Fruit fly (Drosophila melanogaster) whole organism, embryonic: ENCODE data around the gene MSBP.

Source experiments
- B-H2 ChIP-seq: fragments of 200-800 bp; sonication (Bioruptor generic); optimal IDR thresholded peaks from 2 replicates; lab custom pipeline; 2018; ENCODE audit warnings: missing biosample characterization, mild to moderate bottlenecking, missing genetic modification characterization
- CG11085 ChIP-seq: fragments of 200-800 bp; sonication (Bioruptor generic); IDR thresholded peaks from 2 replicates; pipeline ENCODE4 v1.3.6; 2022; ENCODE audit warnings: missing biosample characterization, missing genetic modification characterization
- CG13424 ChIP-seq: fragments of 200-800 bp; sonication (Bioruptor generic); optimal IDR thresholded peaks from 2 replicates; lab custom pipeline; 2019; ENCODE audit warnings: missing biosample characterization, mild to moderate bottlenecking, missing genetic modification characterization, moderate library complexity
- CG14050 ChIP-seq: fragments of 200-800 bp; sonication (Bioruptor generic); IDR thresholded peaks from 3 replicates; pipeline ENCODE4 v1.3.6; 2022; ENCODE audit warnings: missing biosample characterization, missing genetic modification characterization
- CG14710 ChIP-seq: fragments of 200-800 bp; sonication (Bioruptor generic); optimal IDR thresholded peaks from 3 replicates; lab custom pipeline; 2019; ENCODE audit warnings: missing biosample characterization, mild to moderate bottlenecking, missing genetic modification characterization, moderate library complexity
- CG15479 ChIP-seq: fragments of 200-800 bp; sonication (Bioruptor generic); optimal IDR thresholded peaks from 3 replicates; lab custom pipeline; 2019; ENCODE audit warnings: missing biosample characterization, mild to moderate bottlenecking, missing genetic modification characterization, moderate library complexity
- CG16813 ChIP-seq: fragments of 200-800 bp; sonication (Bioruptor generic); IDR thresholded peaks from 3 replicates; pipeline ENCODE4 v1.3.6; 2022; ENCODE audit warnings: missing biosample characterization, missing genetic modification characterization; ENCODE audit not compliant: partially characterized antibody
- CG17361 ChIP-seq: fragments of 200-800 bp; sonication (Bioruptor generic); IDR thresholded peaks from 3 replicates; pipeline ENCODE4 v1.3.6; 2022; ENCODE audit warnings: missing biosample characterization, missing genetic modification characterization
- CG17568 ChIP-seq: fragments of 200-800 bp; sonication (Bioruptor generic); optimal IDR thresholded peaks from 2 replicates; lab custom pipeline; 2018; ENCODE audit warnings: missing biosample characterization, mild to moderate bottlenecking, missing genetic modification characterization, moderate library complexity
- CG2116 ChIP-seq: fragments of 200-800 bp; sonication (Bioruptor generic); optimal IDR thresholded peaks from 3 replicates; lab custom pipeline; 2018; ENCODE audit warnings: missing biosample characterization, mild to moderate bottlenecking, missing genetic modification characterization
- CG30020 ChIP-seq: fragments of 200-800 bp; optimal IDR thresholded peaks from 2 replicates; lab custom pipeline; 2019; ENCODE audit warnings: missing biosample characterization, mild to moderate bottlenecking, missing genetic modification characterization, moderate library complexity
- CG32767 ChIP-seq: fragments of 200-800 bp; sonication (Bioruptor generic); IDR thresholded peaks from 2 replicates; pipeline ENCODE4 v1.3.6; 2022; ENCODE audit warnings: missing biosample characterization, missing genetic modification characterization
- CG34376 ChIP-seq: fragments of 200-800 bp; sonication (Bioruptor generic); optimal IDR thresholded peaks from 2 replicates; lab custom pipeline; 2018; ENCODE audit warnings: missing biosample characterization, mild to moderate bottlenecking, missing genetic modification characterization
- CG3726 ChIP-seq: fragments of 200-800 bp; sonication (Bioruptor generic); IDR thresholded peaks from 3 replicates; pipeline ENCODE4, ENCODE4 v1.3.6; 2022; ENCODE audit warnings: missing biosample characterization, missing genetic modification characterization
- CG3995 ChIP-seq: fragments of 200-800 bp; sonication (Bioruptor generic); optimal IDR thresholded peaks from 3 replicates; lab custom pipeline; 2016; ENCODE audit warnings: missing biosample characterization, missing genetic modification characterization
- CG42726 ChIP-seq: fragments of 200-800 bp; sonication (Bioruptor generic); IDR thresholded peaks from 2 replicates; pipeline ENCODE4 v1.3.6; 2022; ENCODE audit warnings: missing biosample characterization, missing genetic modification characterization; ENCODE audit not compliant: partially characterized antibody
- CG4617 ChIP-seq: fragments of 200-800 bp; sonication (Bioruptor generic); optimal IDR thresholded peaks from 3 replicates; lab custom pipeline; 2016; ENCODE audit warnings: missing biosample characterization, missing genetic modification characterization, borderline replicate concordance
- CG7745 ChIP-seq: fragments of 200-800 bp; sonication (Bioruptor generic); optimal IDR thresholded peaks from 2 replicates; lab custom pipeline; 2018; ENCODE audit warnings: missing biosample characterization, mild to moderate bottlenecking, missing genetic modification characterization, moderate library complexity
- CG8089 ChIP-seq: fragments of 200-800 bp; sonication (Bioruptor generic); optimal IDR thresholded peaks from 3 replicates; lab custom pipeline; 2016; ENCODE audit warnings: missing biosample characterization, missing genetic modification characterization
- CG9876 ChIP-seq: fragments of 200-800 bp; sonication (Bioruptor generic); optimal IDR thresholded peaks from 2 replicates; lab custom pipeline; 2016; ENCODE audit warnings: missing biosample characterization, missing genetic modification characterization
- CkIIα-i1 ChIP-seq: fragments of 200-800 bp; sonication (Bioruptor generic); IDR thresholded peaks from 2 replicates; pipeline ENCODE4 v1.3.6; 2022; ENCODE audit warnings: missing biosample characterization, missing genetic modification characterization
- D19A ChIP-seq: fragments of 200-800 bp; optimal IDR thresholded peaks from 3 replicates; lab custom pipeline; 2019; ENCODE audit warnings: missing biosample characterization, mild to moderate bottlenecking, missing genetic modification characterization, moderate library complexity
- Dfd ChIP-seq, 2 experiments: fragments of >200 bp; optimal IDR thresholded peaks; 2 replicates each; lab custom pipeline; 2017; ENCODE audit warnings: missing biosample characterization in 2 of 2, missing genetic modification characterization in 2 of 2
- Dip2 ChIP-seq: fragments of 200-800 bp; sonication (Bioruptor generic); IDR thresholded peaks from 2 replicates; pipeline ENCODE4 v1.3.6; 2022; ENCODE audit warnings: missing biosample characterization, missing genetic modification characterization
- Ets97D ChIP-seq: fragments of 200-800 bp; sonication (Bioruptor generic); optimal IDR thresholded peaks from 3 replicates; lab custom pipeline; 2016; ENCODE audit warnings: missing biosample characterization, missing genetic modification characterization
- Fer3 ChIP-seq: fragments of 200-800 bp; sonication (Bioruptor generic); optimal IDR thresholded peaks from 2 replicates; lab custom pipeline; 2018; ENCODE audit warnings: missing biosample characterization, mild to moderate bottlenecking, missing genetic modification characterization, moderate library complexity
- HLHmδ ChIP-seq: fragments of 200-800 bp; sonication (Bioruptor generic); optimal IDR thresholded peaks from 2 replicates; lab custom pipeline; 2018; ENCODE audit warnings: missing biosample characterization, mild to moderate bottlenecking, missing genetic modification characterization, moderate library complexity
- HmgZ ChIP-seq: fragments of 200-800 bp; sonication (Bioruptor generic); optimal IDR thresholded peaks from 2 replicates; lab custom pipeline; 2018; ENCODE audit warnings: missing biosample characterization, mild to moderate bottlenecking, missing genetic modification characterization
- Hsf ChIP-seq: fragments of 200-800 bp; sonication (Bioruptor generic); optimal IDR thresholded peaks from 3 replicates; lab custom pipeline; 2016; ENCODE audit warnings: missing biosample characterization, missing genetic modification characterization
- Lhr ChIP-seq: fragments of 200-800 bp; sonication (Bioruptor generic); optimal IDR thresholded peaks from 3 replicates; lab custom pipeline; 2017; ENCODE audit warnings: mild to moderate bottlenecking, missing biosample characterization, missing genetic modification reagents, missing genetic modification characterization
- MBD-R2 ChIP-seq: fragments of 200-800 bp; sonication (Bioruptor generic); IDR thresholded peaks from 2 replicates; pipeline ENCODE4 v1.3.6; 2022; ENCODE audit warnings: missing biosample characterization, missing genetic modification characterization
- Max ChIP-seq: fragments of 200-800 bp; sonication (Bioruptor generic); optimal IDR thresholded peaks from 2 replicates; lab custom pipeline; 2016; ENCODE audit warnings: missing biosample characterization, mild to moderate bottlenecking, missing genetic modification characterization
- Rx ChIP-seq: fragments of 200-800 bp; sonication (Bioruptor generic); IDR thresholded peaks from 2 replicates; pipeline ENCODE4 v1.3.6; 2022; ENCODE audit warnings: missing biosample characterization, missing genetic modification characterization
- Taf1 ChIP-seq: fragments of 200-800 bp; sonication (Bioruptor generic); IDR thresholded peaks from 2 replicates; pipeline ENCODE4 v1.3.6; 2022; ENCODE audit warnings: missing biosample characterization, missing genetic modification characterization
- ase ChIP-seq: fragments of 200-800 bp; sonication (Bioruptor generic); IDR thresholded peaks from 3 replicates; pipeline ENCODE4 v1.3.6; 2022; ENCODE audit warnings: missing biosample characterization, missing genetic modification characterization
- grau ChIP-seq: fragments of 200-800 bp; optimal IDR thresholded peaks from 3 replicates; lab custom pipeline; 2019; ENCODE audit warnings: missing biosample characterization, mild to moderate bottlenecking, missing genetic modification characterization, moderate library complexity
- grn ChIP-seq: fragments of 200-800 bp; sonication (Bioruptor generic); optimal IDR thresholded peaks from 3 replicates; lab custom pipeline; 2017; ENCODE audit warnings: missing biosample characterization, missing genetic modification characterization
- gro ChIP-seq: fragments of 200-800 bp; sonication (Bioruptor generic); optimal IDR thresholded peaks from 2 replicates; lab custom pipeline; 2016; ENCODE audit warnings: missing biosample characterization, missing genetic modification characterization
- gt ChIP-seq: fragments of 200-800 bp; sonication (Bioruptor generic); IDR thresholded peaks from 2 replicates; pipeline ENCODE4 v1.3.6; 2022; ENCODE audit warnings: missing biosample characterization, missing genetic modification characterization
- jing ChIP-seq: fragments of 200-800 bp; sonication (Bioruptor generic); optimal IDR thresholded peaks from 2 replicates; lab custom pipeline; 2018; ENCODE audit warnings: missing biosample characterization, mild to moderate bottlenecking, missing genetic modification characterization
- ken ChIP-seq: fragments of 200-800 bp; sonication (Bioruptor generic); IDR thresholded peaks from 3 replicates; pipeline ENCODE4 v1.3.6; 2022; ENCODE audit warnings: missing biosample characterization, missing genetic modification characterization
- lilli ChIP-seq: fragments of 200-800 bp; sonication (Bioruptor generic); optimal IDR thresholded peaks from 3 replicates; lab custom pipeline; 2016; ENCODE audit warnings: missing biosample characterization, missing genetic modification characterization
- lola ChIP-seq, 3 experiments: fragments of >200 bp in 2 of 3; fragments of 200-800 bp in 1 of 3; sonication (Bioruptor generic) in 1 of 3; optimal IDR thresholded peaks; 2 replicates each; lab custom pipeline; 2017 to 2019; ENCODE audit warnings: missing biosample characterization in 3 of 3, missing genetic modification characterization in 3 of 3, mild to moderate bottlenecking in 1 of 3, moderate library complexity in 1 of 3
- pho ChIP-seq: fragments of 200-800 bp; sonication (Bioruptor generic); optimal IDR thresholded peaks from 2 replicates; lab custom pipeline; 2016; ENCODE audit warnings: missing biosample characterization, missing genetic modification characterization
- scrt ChIP-seq: fragments of 200-800 bp; sonication (Bioruptor generic); optimal IDR thresholded peaks from 2 replicates; lab custom pipeline; 2018; ENCODE audit warnings: missing biosample characterization, mild to moderate bottlenecking, missing genetic modification characterization, moderate library complexity
- sens ChIP-seq: fragments of 200-800 bp; sonication (Bioruptor generic); peaks from one replicate; lab custom pipeline; 2016; ENCODE audit warnings: missing biosample characterization, missing genetic modification characterization
- sens-2 ChIP-seq: fragments of 200-800 bp; sonication (Bioruptor generic); IDR thresholded peaks from 2 replicates; pipeline ENCODE4 v1.3.6; 2022; ENCODE audit warnings: missing biosample characterization, missing genetic modification characterization
- tgo ChIP-seq: fragments of 200-800 bp; sonication (Bioruptor generic); IDR thresholded peaks from 3 replicates; pipeline ENCODE4 v1.3.6; 2022; ENCODE audit warnings: missing biosample characterization, missing genetic modification characterization
- unc-4 ChIP-seq: fragments of 200-800 bp; sonication (Bioruptor generic); IDR thresholded peaks from 2 replicates; pipeline ENCODE4 v1.3.6; 2022; ENCODE audit warnings: missing biosample characterization, missing genetic modification characterization; ENCODE audit not compliant: partially characterized antibody
- wor ChIP-seq: fragments of 200-800 bp; sonication (Bioruptor generic); IDR thresholded peaks from 2 replicates; pipeline ENCODE4 v1.3.6; 2022; ENCODE audit warnings: missing biosample characterization, missing genetic modification characterization

MSBP gene

DNA sequence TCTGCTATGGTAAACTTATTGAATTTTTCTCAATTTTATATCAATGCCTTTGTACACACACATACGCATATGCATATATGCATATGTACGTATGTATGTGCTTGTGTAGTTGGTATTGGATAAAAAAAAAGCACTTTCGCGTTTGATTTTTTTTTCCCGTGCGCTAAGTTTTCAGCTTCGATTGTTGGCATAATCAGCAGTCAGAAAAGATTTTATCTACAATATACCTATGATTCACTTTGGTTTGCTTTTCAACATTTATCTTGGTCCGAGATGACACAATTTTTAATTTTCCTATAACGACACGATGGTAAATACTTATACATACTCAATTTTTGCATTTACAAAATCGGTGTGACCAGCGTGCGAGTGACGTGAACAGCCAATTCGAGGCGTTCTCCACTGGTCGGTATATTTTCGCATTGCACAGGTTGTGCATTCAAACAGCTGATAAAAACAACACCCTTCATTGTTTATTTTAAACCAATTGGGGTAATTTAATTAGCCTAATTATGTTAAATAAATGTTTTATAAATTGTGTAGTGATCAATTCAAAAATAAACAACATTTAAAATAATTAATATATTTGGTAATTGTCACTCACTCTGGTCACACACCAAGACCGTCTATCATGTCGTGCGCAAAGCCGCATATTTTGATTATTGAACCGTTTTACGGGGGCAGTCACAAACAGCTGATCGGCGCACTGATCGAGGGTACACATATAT, 36.9 kb downstream of the MSBP start, which contains the start of the genes UBL3 and CG15914 (continued):
- TF ChIP-seq ken (GFP tag; lab: Robert Waterston, UW): no peak
- TF ChIP-seq D19A (tag; lab: Kevin White, UChicago): peak; percentile 25
- TF ChIP-seq gt (GFP tag; lab: Robert Waterston, UW): no peak
- no peak for TF ChIP-seq Dip2 (GFP tag; lab: Robert Waterston, UW)
- TF ChIP-seq scrt (GFP tag; lab: Kevin White, UChicago): no peak
- TF ChIP-seq CG15479 (GFP tag; lab: Kevin White, UChicago): peak; percentile 98
- 0 out of 3 replicates have a peak, but pooled peaks have one; percentile 7 for TF ChIP-seq CG16813 (GFP tag; lab: Robert Waterston, UW)
- TF ChIP-seq Dfd (GFP tag; optimal IDR thresholded peaks at IDR 0.05; lab: Kevin White, UChicago): no peak
- peak; percentile 47 for TF ChIP-seq Lhr (GFP tag; lab: Kevin White, UChicago)
- peak; percentile 39 for TF ChIP-seq CG17568 (GFP tag; lab: Kevin White, UChicago)
- no peak for TF ChIP-seq CG9876 (GFP tag; lab: Kevin White, UChicago)
- TF ChIP-seq CG11085 (GFP tag; lab: Robert Waterston, UW): no peak
- TF ChIP-seq pho (GFP tag; lab: Kevin White, UChicago): no peak
- no peak for TF ChIP-seq CG3995 (GFP tag; lab: Kevin White, UChicago)
- peak; percentile 82 for TF ChIP-seq CG30020 (tag; lab: Kevin White, UChicago)
- no peak for TF ChIP-seq B-H2 (GFP tag; lab: Kevin White, UChicago)
- peak; percentile 58 for TF ChIP-seq HmgZ (tag; lab: Kevin White, UChicago)
- TF ChIP-seq CG7745: no peak
- peak; percentile 81 for TF ChIP-seq CG2116 (GFP tag; lab: Kevin White, UChicago)
- TF ChIP-seq Hsf (GFP tag; lab: Kevin White, UChicago): no peak
- peak; percentile 13 for TF ChIP-seq Ets97D (GFP tag; lab: Kevin White, UChicago)
- peak; percentile 6 for TF ChIP-seq CG13424
- TF ChIP-seq ase (GFP tag; lab: Robert Waterston, UW): no peak
- TF ChIP-seq unc-4 (GFP tag; lab: Robert Waterston, UW): 0 out of 2 replicates have a peak, but pooled peaks have one; percentile 34
- TF ChIP-seq CG14710 (tag; lab: Kevin White, UChicago): peak; percentile 72
- TF ChIP-seq gro (GFP tag; lab: Kevin White, UChicago): no peak
- no peak for TF ChIP-seq CG42726 (GFP tag; lab: Robert Waterston, UW)
- TF ChIP-seq Rx (GFP tag; lab: Robert Waterston, UW): no peak
- TF ChIP-seq jing (GFP tag; lab: Kevin White, UChicago): no peak
- TF ChIP-seq CG17361 (GFP tag; lab: Robert Waterston, UW): peak; percentile 39; the same call in 2 of the 3 replicates
- TF ChIP-seq Max (GFP tag; lab: Kevin White, UChicago): peak; percentile 24
- TF ChIP-seq CG8089 (GFP tag; lab: Kevin White, UChicago): no peak
- no peak for TF ChIP-seq CG14050 (GFP tag; lab: Robert Waterston, UW)
- peak; percentile 45 for TF ChIP-seq MBD-R2
- TF ChIP-seq CG4617 (GFP tag; lab: Kevin White, UChicago): peak; percentile 25
- no peak for TF ChIP-seq sens-2 (GFP tag; lab: Robert Waterston, UW)
- TF ChIP-seq sens (GFP tag; lab: Kevin White, UChicago): peak; percentile 76
- TF ChIP-seq Fer3 (tag; lab: Kevin White, UChicago): no peak
- no peak for TF ChIP-seq Taf1 (GFP tag; lab: Robert Waterston, UW)
- TF ChIP-seq CG3726: no peak
- TF ChIP-seq lola (GFP tag; optimal IDR thresholded peaks at IDR 0.05; lab: Kevin White, UChicago): peak in 1 of 3 experiments; percentile 4
- TF ChIP-seq grau (tag; lab: Kevin White, UChicago): peak; percentile 35
- TF ChIP-seq CG32767 (GFP tag; lab: Robert Waterston, UW): peak; percentile 92
- TF ChIP-seq wor (GFP tag; lab: Robert Waterston, UW): no peak
- no peak for TF ChIP-seq tgo (GFP tag; lab: Robert Waterston, UW)
- TF ChIP-seq CkIIα-i1 (GFP tag; lab: Robert Waterston, UW): no peak
- TF ChIP-seq lilli (GFP tag; lab: Kevin White, UChicago): peak; percentile 14
- no peak for TF ChIP-seq grn (GFP tag; lab: Kevin White, UChicago)
- peak; percentile 13 for TF ChIP-seq CG34376 (GFP tag; lab: Kevin White, UChicago)
- TF ChIP-seq HLHmδ (GFP tag; lab: Kevin White, UChicago): no peak
